Worm (Caenorhabditis elegans) whole organism, L2 larva: Measurements from ENCODE around the gene srx-5.

ENCODE experiments used
- egl-27 ChIP-seq: sonication (generic microtip); optimal IDR thresholded peaks from 3 replicates; lab custom pipeline; 2017; ENCODE audit warnings: missing biosample characterization, missing genetic modification reagents, missing genetic modification characterization
- lsy-2 ChIP-seq, 2 experiments: fragments of 150-350 bp in 1 of 2; sonication (generic microtip) in 1 of 2; optimal IDR thresholded peaks; 2 replicates each; lab custom pipeline; 2014 to 2017; ENCODE audit warnings: missing biosample characterization in 2 of 2, missing genetic modification characterization in 2 of 2
- mbf-1 ChIP-seq: sonication (generic microtip); optimal IDR thresholded peaks from 2 replicates; lab custom pipeline; 2017; ENCODE audit warnings: missing biosample characterization, missing genetic modification characterization
- nhr-12 ChIP-seq: fragments of 150-350 bp; optimal IDR thresholded peaks from 2 replicates; lab custom pipeline; 2014; ENCODE audit warnings: missing biosample characterization, missing genetic modification characterization

DNA sequence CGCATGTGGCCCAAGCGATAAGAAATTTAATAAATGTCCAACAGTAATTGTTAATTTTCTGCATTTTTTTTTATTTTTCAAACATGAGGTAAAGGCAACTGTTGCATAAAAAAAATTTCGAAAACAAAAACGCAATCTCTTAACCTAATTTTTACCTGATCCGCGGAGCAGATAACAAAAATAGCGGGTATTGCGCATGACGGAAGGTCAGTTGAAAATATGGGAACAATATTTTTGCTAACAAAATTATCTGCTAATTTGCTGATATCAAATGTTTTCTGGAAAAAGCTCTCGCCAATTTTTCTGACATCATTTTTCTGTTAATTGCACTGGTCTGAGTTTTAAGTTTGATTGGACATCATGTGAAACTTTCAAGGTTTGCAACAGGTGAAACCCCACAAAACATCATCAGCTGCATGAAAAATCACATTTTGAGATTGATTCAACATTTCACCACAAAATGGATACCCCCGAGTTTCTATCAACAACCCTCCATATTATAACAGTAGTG lies 35.5 kb upstream of the srx-5 start, which contains the start of the genes F31F4.11 and srh-266:
- no peak for TF ChIP-seq lsy-2 (tag; optimal IDR thresholded peaks at IDR 0.05; lab: Kevin White, UChicago)
- TF ChIP-seq nhr-12: no peak
- TF ChIP-seq mbf-1: no peak
- no peak for TF ChIP-seq egl-27 (tag; lab: Kevin White, UChicago)
